Fruit fly (Drosophila melanogaster): ENCODE measurements around the gene CG13737.

CG13737 gene

dm6 chr3L:13878729-13879128 is at the start of gene CG13737:
CG13737 (plus strand) TSS chr3L:13878994.
- TF ChIP-seq CG17801 (GFP tag; optimal IDR thresholded peaks at IDR 0.05; ENCODE audit: partially characterized antibody): no peak

- TF ChIP-seq CG17801 (GFP tag; optimal IDR thresholded peaks at IDR 0.05; ENCODE audit: partially characterized antibody): no peak
Measured at dm6 chr3L:13837456-13837855, 41.3 kb upstream of the CG13737 start, which contains the start of gene CG43184. CG43184 (plus strand) TSS chr3L:13837756.

dm6 chr3L:13840731-13841130 is 38.1 kb upstream of the CG13737 start:
- TF ChIP-seq CG17801 (GFP tag; optimal IDR thresholded peaks at IDR 0.05; ENCODE audit: partially characterized antibody): no peak

dm6 chr3L:13842140-13842539 is 36.7 kb upstream of the CG13737 start, which contains the start of gene CG8757:
CG8757 (minus strand) TSS chr3L:13842240.
- TF ChIP-seq CG17801 (GFP tag; optimal IDR thresholded peaks at IDR 0.05; ENCODE audit: partially characterized antibody): no peak

- no peak for TF ChIP-seq CG17801 (GFP tag; optimal IDR thresholded peaks at IDR 0.05; ENCODE audit: partially characterized antibody)
Measured at dm6 chr3L:13842917-13843316, 35.9 kb upstream of the CG13737 start, which contains the start of gene CG8750. CG8750 (minus strand) TSS chr3L:13843017.

- TF ChIP-seq CG17801 (GFP tag; optimal IDR thresholded peaks at IDR 0.05; ENCODE audit: partially characterized antibody): no peak
Measured at dm6 chr3L:13843356-13843755, 35.4 kb upstream of the CG13737 start, which contains the start of gene Tsp68C. Tsp68C (plus strand) TSS chr3L:13843656.

dm6 chr3L:13845292-13845691 is 33.5 kb upstream of the CG13737 start:
- TF ChIP-seq CG17801 (GFP tag; optimal IDR thresholded peaks at IDR 0.05; ENCODE audit: partially characterized antibody): no peak

dm6 chr3L:13845754-13846153 is 33.0 kb upstream of the CG13737 start, which contains the start of gene Hml:
Hml (plus strand) TSS chr3L:13846054.
- TF ChIP-seq CG17801 (GFP tag; optimal IDR thresholded peaks at IDR 0.05; ENCODE audit: partially characterized antibody): no peak

dm6 chr3L:13859688-13860373 is 19.0 kb upstream of the CG13737 start:
- no peak for TF ChIP-seq CG17801 (GFP tag; optimal IDR thresholded peaks at IDR 0.05; ENCODE audit: partially characterized antibody)

dm6 chr3L:13862403-13862802 is 16.4 kb upstream of the CG13737 start:
- no peak for TF ChIP-seq CG17801 (GFP tag; optimal IDR thresholded peaks at IDR 0.05; ENCODE audit: partially characterized antibody)

dm6 chr3L:13863365-13863775 is 15.4 kb upstream of the CG13737 start:
- TF ChIP-seq CG17801 (GFP tag; optimal IDR thresholded peaks at IDR 0.05; ENCODE audit: partially characterized antibody): no peak

dm6 chr3L:13864568-13864967 is 14.2 kb upstream of the CG13737 start:
- no peak for TF ChIP-seq CG17801 (GFP tag; optimal IDR thresholded peaks at IDR 0.05; ENCODE audit: partially characterized antibody)

dm6 chr3L:13865484-13865883 is 13.3 kb upstream of the CG13737 start:
- no peak for TF ChIP-seq CG17801 (GFP tag; optimal IDR thresholded peaks at IDR 0.05; ENCODE audit: partially characterized antibody)

dm6 chr3L:13866270-13866669 is 12.5 kb upstream of the CG13737 start:
- TF ChIP-seq CG17801 (GFP tag; optimal IDR thresholded peaks at IDR 0.05; ENCODE audit: partially characterized antibody): no peak

dm6 chr3L:13866780-13867179 is 12.0 kb upstream of the CG13737 start, which contains the start of gene CG8745:
CG8745 (minus strand) TSS chr3L:13866905.
- no peak for TF ChIP-seq CG17801 (GFP tag; optimal IDR thresholded peaks at IDR 0.05; ENCODE audit: partially characterized antibody)

- no peak for TF ChIP-seq CG17801 (GFP tag; optimal IDR thresholded peaks at IDR 0.05; ENCODE audit: partially characterized antibody)
Measured at dm6 chr3L:13876967-13877366, 1.8 kb upstream of the CG13737 start.

- no peak for TF ChIP-seq CG17801 (GFP tag; optimal IDR thresholded peaks at IDR 0.05; ENCODE audit: partially characterized antibody)
Measured at dm6 chr3L:13877904-13878303, 890 bp upstream of the CG13737 start.

Data from ovary, adult (tissue).